Fruit fly (Drosophila melanogaster) whole organism, prepupa: Measurements from ENCODE around the gene Pop2.

Experiments used
- Blimp-1 ChIP-seq: fragments of 200-800 bp; sonication (Bioruptor generic); optimal IDR thresholded peaks from 3 replicates; lab custom pipeline; 2017; ENCODE audit warnings: missing biosample characterization, missing genetic modification characterization, mild to moderate bottlenecking, moderate library complexity, missing genetic modification reagents
- CG10631 ChIP-seq: fragments of 200-800 bp; sonication (Bioruptor generic); optimal IDR thresholded peaks from 2 replicates; lab custom pipeline; 2016; ENCODE audit warnings: missing biosample characterization, missing genetic modification characterization
- CG10669 ChIP-seq: fragments of 200-800 bp; sonication (Bioruptor generic); optimal IDR thresholded peaks from 3 replicates; lab custom pipeline; 2018; ENCODE audit warnings: missing biosample characterization, mild to moderate bottlenecking, missing genetic modification characterization, moderate library complexity
- CG11294 ChIP-seq: fragments of 200-800 bp; sonication (Bioruptor generic); IDR thresholded peaks from 2 replicates; pipeline ENCODE4 v1.3.6; 2022; ENCODE audit warnings: missing biosample characterization, missing genetic modification characterization
- CG11762 ChIP-seq: fragments of 200-800 bp; sonication (Bioruptor generic); optimal IDR thresholded peaks from 3 replicates; lab custom pipeline; 2016; ENCODE audit warnings: missing biosample characterization, missing genetic modification characterization; ENCODE audit not compliant: insufficient read depth
- CG11902 ChIP-seq: fragments of 200-800 bp; sonication (Bioruptor generic); optimal IDR thresholded peaks from 3 replicates; lab custom pipeline; 2016; ENCODE audit warnings: missing biosample characterization, missing genetic modification characterization
- CG15336 ChIP-seq: fragments of 200-800 bp; sonication (Bioruptor generic); IDR thresholded peaks from 2 replicates; pipeline ENCODE4 v1.3.6; 2022; ENCODE audit warnings: missing biosample characterization, missing genetic modification characterization
- CG1621 ChIP-seq: fragments of 200-800 bp; sonication (Bioruptor generic); optimal IDR thresholded peaks from 3 replicates; lab custom pipeline; 2018; ENCODE audit warnings: missing biosample characterization, mild to moderate bottlenecking, missing genetic modification characterization
- CG16779 ChIP-seq: fragments of 200-800 bp; sonication (Bioruptor generic); optimal IDR thresholded peaks from 3 replicates; lab custom pipeline; 2017; ENCODE audit warnings: missing biosample characterization, mild to moderate bottlenecking, missing genetic modification characterization
- CG3032 ChIP-seq: fragments of 200-800 bp; optimal IDR thresholded peaks from 2 replicates; lab custom pipeline; 2019; ENCODE audit warnings: missing biosample characterization, mild to moderate bottlenecking, missing genetic modification characterization, moderate library complexity
- CG31627 ChIP-seq: fragments of 200-800 bp; sonication (Bioruptor generic); optimal IDR thresholded peaks from 3 replicates; lab custom pipeline; 2016; ENCODE audit warnings: missing biosample characterization, missing genetic modification characterization
- CG32006 ChIP-seq: fragments of 200-800 bp; sonication (Bioruptor generic); optimal IDR thresholded peaks from 3 replicates; lab custom pipeline; 2017; ENCODE audit warnings: missing biosample characterization, mild to moderate bottlenecking, missing genetic modification characterization
- CG34406 ChIP-seq: fragments of 200-800 bp; sonication (Bioruptor generic); optimal IDR thresholded peaks from 3 replicates; lab custom pipeline; 2016; ENCODE audit warnings: missing biosample characterization, missing genetic modification characterization
- CG3919 ChIP-seq: fragments of 200-800 bp; sonication (Bioruptor generic); optimal IDR thresholded peaks from 3 replicates; lab custom pipeline; 2016; ENCODE audit warnings: missing biosample characterization, missing genetic modification characterization
- CG4318 ChIP-seq: fragments of 200-800 bp; sonication (Bioruptor generic); optimal IDR thresholded peaks from 3 replicates; lab custom pipeline; 2017; ENCODE audit warnings: missing biosample characterization, mild to moderate bottlenecking, missing genetic modification characterization
- CG6792 ChIP-seq: fragments of 200-800 bp; sonication (Bioruptor generic); optimal IDR thresholded peaks from 3 replicates; lab custom pipeline; 2016; ENCODE audit warnings: missing biosample characterization, missing genetic modification characterization
- CG6808 ChIP-seq: fragments of 200-800 bp; sonication (Bioruptor generic); optimal IDR thresholded peaks from 3 replicates; lab custom pipeline; 2017; ENCODE audit warnings: missing biosample characterization, missing genetic modification characterization, mild to moderate bottlenecking, moderate library complexity, missing genetic modification reagents
- CG7368 ChIP-seq: fragments of 200-800 bp; sonication (Bioruptor generic); optimal IDR thresholded peaks from 3 replicates; lab custom pipeline; 2016; ENCODE audit warnings: missing biosample characterization, missing genetic modification characterization
- CG8632 ChIP-seq: fragments of 200-800 bp; sonication (Bioruptor generic); optimal IDR thresholded peaks from 3 replicates; lab custom pipeline; 2016; ENCODE audit warnings: missing biosample characterization, missing genetic modification characterization
- CG9139 ChIP-seq: fragments of 200-800 bp; sonication (Bioruptor generic); optimal IDR thresholded peaks from 3 replicates; lab custom pipeline; 2017; ENCODE audit warnings: missing biosample characterization, mild to moderate bottlenecking, missing genetic modification characterization
- Eip75B ChIP-seq: fragments of 200-800 bp; sonication (Bioruptor generic); optimal IDR thresholded peaks from 3 replicates; lab custom pipeline; 2016; ENCODE audit warnings: missing biosample characterization, missing genetic modification characterization
- Eip78C ChIP-seq: fragments of 200-800 bp; sonication (Bioruptor generic); peaks from one replicate; lab custom pipeline; 2016; ENCODE audit warnings: missing biosample characterization, missing genetic modification characterization
- Eip93F ChIP-seq: fragments of 200-800 bp; sonication (Bioruptor generic); optimal IDR thresholded peaks from 2 replicates; lab custom pipeline; 2016; ENCODE audit warnings: missing biosample characterization, mild to moderate bottlenecking, missing genetic modification characterization
- Ets21C ChIP-seq: fragments of 200-800 bp; sonication (Bioruptor generic); optimal IDR thresholded peaks from 3 replicates; lab custom pipeline; 2016; ENCODE audit warnings: missing biosample characterization, missing genetic modification characterization
- Ets96B ChIP-seq: fragments of 200-800 bp; optimal IDR thresholded peaks from 2 replicates; lab custom pipeline; 2019; ENCODE audit warnings: missing biosample characterization, mild to moderate bottlenecking, missing genetic modification characterization, moderate library complexity
- Gug ChIP-seq: fragments of 200-800 bp; sonication (Bioruptor generic); IDR thresholded peaks from 2 replicates; pipeline ENCODE4 v1.3.6; 2022; ENCODE audit warnings: missing biosample characterization, missing genetic modification characterization
- Hr38 ChIP-seq: sonication (Bioruptor generic); optimal IDR thresholded peaks from 2 replicates; lab custom pipeline; 2016; ENCODE audit warnings: missing biosample characterization, missing genetic modification characterization
- Hr39 ChIP-seq: fragments of 200-800 bp; sonication (Bioruptor generic); optimal IDR thresholded peaks from 2 replicates; lab custom pipeline; 2016; ENCODE audit warnings: missing biosample characterization, missing genetic modification characterization
- Hr4 ChIP-seq: fragments of 200-800 bp; sonication (Bioruptor generic); optimal IDR thresholded peaks from 3 replicates; lab custom pipeline; 2016; ENCODE audit warnings: missing biosample characterization, missing genetic modification characterization
- Met ChIP-seq: fragments of 200-800 bp; sonication (Bioruptor generic); optimal IDR thresholded peaks from 3 replicates; lab custom pipeline; 2016; ENCODE audit warnings: missing biosample characterization, missing genetic modification characterization
- OdsH ChIP-seq: fragments of 200-800 bp; sonication (Bioruptor generic); optimal IDR thresholded peaks from 3 replicates; lab custom pipeline; 2016; ENCODE audit warnings: missing biosample characterization, missing genetic modification characterization
- Smox ChIP-seq: fragments of 200-800 bp; sonication (Bioruptor generic); optimal IDR thresholded peaks from 3 replicates; lab custom pipeline; 2016; ENCODE audit warnings: missing biosample characterization, missing genetic modification characterization
- Sox102F ChIP-seq: fragments of 200-800 bp; sonication (Bioruptor generic); optimal IDR thresholded peaks from 2 replicates; lab custom pipeline; 2016; ENCODE audit warnings: missing biosample characterization, mild to moderate bottlenecking, missing genetic modification characterization
- Sox14 ChIP-seq: fragments of 200-800 bp; sonication (Bioruptor generic); optimal IDR thresholded peaks from 3 replicates; lab custom pipeline; 2016; ENCODE audit warnings: missing biosample characterization, missing genetic modification characterization
- Sox15 ChIP-seq: fragments of 200-800 bp; sonication (Bioruptor generic); optimal IDR thresholded peaks from 3 replicates; lab custom pipeline; 2016; ENCODE audit warnings: missing biosample characterization, missing genetic modification characterization
- achi ChIP-seq: fragments of 200-800 bp; sonication (Bioruptor generic); optimal IDR thresholded peaks from 3 replicates; lab custom pipeline; 2016; ENCODE audit warnings: missing biosample characterization, missing genetic modification characterization
- acj6 ChIP-seq: fragments of 200-800 bp; sonication (Bioruptor generic); optimal IDR thresholded peaks from 3 replicates; lab custom pipeline; 2016; ENCODE audit warnings: missing biosample characterization, missing genetic modification characterization
- cyc ChIP-seq: fragments of 200-800 bp; sonication (Bioruptor generic); optimal IDR thresholded peaks from 3 replicates; lab custom pipeline; 2016; ENCODE audit warnings: missing biosample characterization, missing genetic modification characterization
- dac ChIP-seq: fragments of 200-800 bp; sonication (Bioruptor generic); optimal IDR thresholded peaks from 2 replicates; lab custom pipeline; 2017; ENCODE audit warnings: missing biosample characterization, mild to moderate bottlenecking, missing genetic modification characterization
- dsx ChIP-seq: fragments of 200-800 bp; optimal IDR thresholded peaks from 3 replicates; lab custom pipeline; 2019; ENCODE audit warnings: missing biosample characterization, mild to moderate bottlenecking, missing genetic modification characterization, moderate library complexity; ENCODE audit not compliant: poor library complexity, severe bottlenecking
- eg ChIP-seq: fragments of 200-800 bp; sonication (Bioruptor generic); IDR thresholded peaks from 3 replicates; pipeline ENCODE4 v1.3.6; 2022; ENCODE audit warnings: missing biosample characterization, missing genetic modification characterization
- fd59A ChIP-seq: fragments of 200-800 bp; sonication (Bioruptor generic); optimal IDR thresholded peaks from 2 replicates; lab custom pipeline; 2017; ENCODE audit warnings: missing biosample characterization, mild to moderate bottlenecking, missing genetic modification characterization, missing genetic modification reagents
- fd85E ChIP-seq: fragments of 200-800 bp; sonication (Bioruptor generic); optimal IDR thresholded peaks from 3 replicates; lab custom pipeline; 2016; ENCODE audit warnings: missing biosample characterization, missing genetic modification characterization
- fkh ChIP-seq: fragments of 200-800 bp; sonication (Bioruptor generic); optimal IDR thresholded peaks from 3 replicates; lab custom pipeline; 2017; ENCODE audit warnings: missing biosample characterization, mild to moderate bottlenecking, missing genetic modification characterization, moderate library complexity
- lz ChIP-seq: fragments of 200-800 bp; sonication (Bioruptor generic); optimal IDR thresholded peaks from 3 replicates; lab custom pipeline; 2016; ENCODE audit warnings: missing biosample characterization, missing genetic modification characterization
- net ChIP-seq: fragments of 200-800 bp; sonication (Bioruptor generic); optimal IDR thresholded peaks from 3 replicates; lab custom pipeline; 2016; ENCODE audit warnings: missing biosample characterization, missing genetic modification characterization
- pdm3 ChIP-seq: fragments of 200-800 bp; sonication (Bioruptor generic); optimal IDR thresholded peaks from 3 replicates; lab custom pipeline; 2016; ENCODE audit warnings: missing biosample characterization, missing genetic modification characterization
- salr ChIP-seq, 2 experiments: fragments of 200-800 bp; sonication (Bioruptor generic); optimal IDR thresholded peaks; 3 replicates each; lab custom pipeline; 2016 to 2018; ENCODE audit warnings: missing biosample characterization in 2 of 2, missing genetic modification characterization in 2 of 2, mild to moderate bottlenecking in 1 of 2
- spab ChIP-seq: fragments of 200-800 bp; sonication (Bioruptor generic); optimal IDR thresholded peaks from 2 replicates; lab custom pipeline; 2017; ENCODE audit warnings: missing biosample characterization, mild to moderate bottlenecking, missing genetic modification characterization, missing genetic modification reagents
- ss ChIP-seq, 2 experiments: fragments of 200-800 bp; sonication (Bioruptor generic); optimal IDR thresholded peaks; 2 replicates in 1 of 2; 3 replicates in 1 of 2; lab custom pipeline; 2017 to 2018; ENCODE audit warnings: mild to moderate bottlenecking in 2 of 2, missing biosample characterization in 2 of 2, missing genetic modification characterization in 2 of 2, moderate library complexity in 1 of 2
- svp ChIP-seq: fragments of 200-800 bp; sonication (Bioruptor generic); peaks from one replicate; lab custom pipeline; 2016; ENCODE audit warnings: missing biosample characterization, missing genetic modification characterization
- topi ChIP-seq: fragments of 200-800 bp; sonication (Bioruptor generic); optimal IDR thresholded peaks from 3 replicates; lab custom pipeline; 2016; ENCODE audit warnings: missing biosample characterization, missing genetic modification characterization
- vri ChIP-seq: fragments of 200-800 bp; sonication (Bioruptor generic); optimal IDR thresholded peaks from 3 replicates; lab custom pipeline; 2016; ENCODE audit warnings: missing biosample characterization, mild to moderate bottlenecking, missing genetic modification characterization

Pop2 gene

dm6 chr3L:12024947-12025346 is 22.2 kb upstream of the Pop2 start:
- no peak for TF ChIP-seq svp (GFP tag; lab: Kevin White, UChicago)
- TF ChIP-seq CG10631, result no peak
- TF ChIP-seq CG4318, result peak; percentile 15
- peak; percentile 15 for TF ChIP-seq CG6792 (GFP tag; lab: Kevin White, UChicago)
- peak; percentile 41 for TF ChIP-seq Met (GFP tag; lab: Kevin White, UChicago)
- no peak for TF ChIP-seq CG3032 (tag; lab: Kevin White, UChicago)
- no peak for TF ChIP-seq Blimp-1 (GFP tag; lab: Kevin White, UChicago)
- no peak for TF ChIP-seq lz (GFP tag; lab: Kevin White, UChicago)
- no peak for TF ChIP-seq CG16779
- TF ChIP-seq CG6808 (GFP tag; lab: Kevin White, UChicago), result no peak
- TF ChIP-seq eg, result no peak
- TF ChIP-seq CG8632 (GFP tag; lab: Kevin White, UChicago), result no peak
- no peak for TF ChIP-seq dsx (GFP tag; lab: Kevin White, UChicago)
- no peak for TF ChIP-seq pdm3 (GFP tag; lab: Kevin White, UChicago)
- TF ChIP-seq cyc, result peak; percentile 11
- peak; percentile 21 for TF ChIP-seq CG34406 (GFP tag; lab: Kevin White, UChicago)
- peak; percentile 33 for TF ChIP-seq achi
- TF ChIP-seq ss (GFP tag; optimal IDR thresholded peaks at IDR 0.05; lab: Kevin White, UChicago), result no peak
- peak; percentile 17 for TF ChIP-seq net (GFP tag; lab: Kevin White, UChicago)
- no peak for TF ChIP-seq CG10669 (GFP tag; lab: Kevin White, UChicago)
- no peak for TF ChIP-seq fd85E (GFP tag; lab: Kevin White, UChicago)
- no peak for TF ChIP-seq CG11294 (GFP tag; lab: Robert Waterston, UW)
- TF ChIP-seq dac (GFP tag; lab: Kevin White, UChicago), result no peak
- TF ChIP-seq acj6, result peak; percentile 34
- peak; percentile 31 for TF ChIP-seq Hr39 (GFP tag; lab: Kevin White, UChicago)
- no peak for TF ChIP-seq CG11902 (GFP tag; lab: Kevin White, UChicago)
- TF ChIP-seq CG3919 (GFP tag; lab: Kevin White, UChicago), result peak; percentile 27
- no peak for TF ChIP-seq vri (GFP tag; lab: Kevin White, UChicago)
- no peak for TF ChIP-seq CG11762
- TF ChIP-seq CG15336, result peak; percentile 65
- no peak for TF ChIP-seq Eip93F
- no peak for TF ChIP-seq CG1621 (tag; lab: Kevin White, UChicago)
- peak; percentile 34 for TF ChIP-seq topi (GFP tag; lab: Kevin White, UChicago)
- peak; percentile 37 for TF ChIP-seq Hr4 (GFP tag; lab: Kevin White, UChicago)
- TF ChIP-seq Eip78C (GFP tag; lab: Kevin White, UChicago), result peak; percentile 68
- TF ChIP-seq CG32006 (GFP tag; lab: Kevin White, UChicago), result peak; percentile 78
- TF ChIP-seq CG9139, result no peak
- peak; percentile 17 for TF ChIP-seq Smox (GFP tag; lab: Kevin White, UChicago)
- no peak for TF ChIP-seq Sox15
- TF ChIP-seq Eip75B (GFP tag; lab: Kevin White, UChicago), result peak; percentile 11
- TF ChIP-seq Sox102F, result peak; percentile 4
- TF ChIP-seq Gug (GFP tag; lab: Robert Waterston, UW), result no peak
- no peak for TF ChIP-seq Hr38 (GFP tag; lab: Kevin White, UChicago)
- no peak for TF ChIP-seq Sox14 (GFP tag; lab: Kevin White, UChicago)
- no peak for TF ChIP-seq spab (GFP tag; lab: Kevin White, UChicago)
- TF ChIP-seq fkh (GFP tag; lab: Kevin White, UChicago), result no peak
- no peak for TF ChIP-seq fd59A (GFP tag; lab: Kevin White, UChicago)
- TF ChIP-seq Ets21C (GFP tag; lab: Kevin White, UChicago), result no peak
- TF ChIP-seq salr (GFP tag; optimal IDR thresholded peaks at IDR 0.05; lab: Kevin White, UChicago), result no peak
- TF ChIP-seq CG31627 (GFP tag; lab: Kevin White, UChicago), result peak; percentile 16
- TF ChIP-seq CG7368, result no peak
- peak; percentile 27 for TF ChIP-seq OdsH
- no peak for TF ChIP-seq Ets96B
